Fruit fly (Drosophila melanogaster) whole organism, embryonic: Measurements from ENCODE around the gene Neurl4.

Source experiments
- Antp ChIP-seq: fragments of 200-800 bp; sonication (Bioruptor generic); optimal IDR thresholded peaks from 3 replicates; lab custom pipeline; 2016; ENCODE audit warnings: missing biosample characterization, missing genetic modification characterization
- BEAF-32 ChIP-seq: fragments of 200-800 bp; sonication (Bioruptor generic); optimal IDR thresholded peaks from 3 replicates; lab custom pipeline; 2017; ENCODE audit warnings: missing biosample characterization, missing genetic modification characterization, mild to moderate bottlenecking, moderate library complexity, missing genetic modification reagents
- Bteb2 ChIP-seq: fragments of 200-800 bp; sonication (Bioruptor generic); optimal IDR thresholded peaks from 2 replicates; lab custom pipeline; 2016; ENCODE audit warnings: missing biosample characterization, missing genetic modification characterization
- CG10366 ChIP-seq: fragments of 200-800 bp; sonication (Bioruptor generic); IDR thresholded peaks from 2 replicates; pipeline ENCODE4 v1.3.6; 2022; ENCODE audit warnings: missing biosample characterization, missing genetic modification characterization
- CG10979 ChIP-seq: fragments of 200-800 bp; sonication (Bioruptor generic); optimal IDR thresholded peaks from 2 replicates; lab custom pipeline; 2018; ENCODE audit warnings: missing biosample characterization, mild to moderate bottlenecking, missing genetic modification characterization, moderate library complexity
- CG1602 ChIP-seq: fragments of 200-800 bp; sonication (Bioruptor generic); optimal IDR thresholded peaks from 3 replicates; lab custom pipeline; 2016; ENCODE audit warnings: missing biosample characterization, missing genetic modification characterization
- CG16779 ChIP-seq: fragments of 200-800 bp; sonication (Bioruptor generic); IDR thresholded peaks from 2 replicates; pipeline ENCODE4 v1.3.6; 2022; ENCODE audit warnings: missing biosample characterization, missing genetic modification characterization
- CG17328 ChIP-seq: fragments of 200-800 bp; sonication (Bioruptor generic); IDR thresholded peaks from 2 replicates; pipeline ENCODE4 v1.3.6; 2022; ENCODE audit warnings: missing biosample characterization, missing genetic modification characterization
- CG1832 ChIP-seq: fragments of 200-800 bp; sonication (Bioruptor generic); optimal IDR thresholded peaks from 2 replicates; lab custom pipeline; 2017; ENCODE audit warnings: missing biosample characterization, mild to moderate bottlenecking, missing genetic modification characterization, inconsistent platforms
- CG2129 ChIP-seq: fragments of 200-800 bp; sonication (Bioruptor generic); IDR thresholded peaks from 2 replicates; pipeline ENCODE4 v1.3.6; 2022; ENCODE audit warnings: missing biosample characterization, missing genetic modification characterization; ENCODE audit not compliant: partially characterized antibody
- CG3726 ChIP-seq: fragments of 200-800 bp; sonication (Bioruptor generic); IDR thresholded peaks from 3 replicates; pipeline ENCODE4, ENCODE4 v1.3.6; 2022; ENCODE audit warnings: missing biosample characterization, missing genetic modification characterization
- CG4328 ChIP-seq: fragments of 200-800 bp; sonication (Bioruptor generic); optimal IDR thresholded peaks from 3 replicates; lab custom pipeline; 2017; ENCODE audit warnings: missing biosample characterization, missing genetic modification reagents, missing genetic modification characterization
- CG4404 ChIP-seq: fragments of 200-800 bp; sonication (Bioruptor generic); IDR thresholded peaks from 2 replicates; pipeline ENCODE4 v1.3.6; 2022; ENCODE audit warnings: missing biosample characterization, missing genetic modification characterization
- CG4820 ChIP-seq: fragments of 200-800 bp; sonication (Bioruptor generic); optimal IDR thresholded peaks from 3 replicates; lab custom pipeline; 2016; ENCODE audit warnings: missing biosample characterization, missing genetic modification characterization
- CG6813 ChIP-seq: fragments of 200-800 bp; sonication (Bioruptor generic); optimal IDR thresholded peaks from 2 replicates; lab custom pipeline; 2017; ENCODE audit warnings: missing biosample characterization, missing genetic modification characterization, mild to moderate bottlenecking, moderate library complexity, missing genetic modification reagents
- CG9609 ChIP-seq: fragments of 200-800 bp; sonication (Bioruptor generic); optimal IDR thresholded peaks from 3 replicates; lab custom pipeline; 2016; ENCODE audit warnings: missing biosample characterization, missing genetic modification characterization
- CHES-1-like ChIP-seq: fragments of 200-800 bp; sonication (Bioruptor generic); optimal IDR thresholded peaks from 2 replicates; lab custom pipeline; 2016; ENCODE audit warnings: missing biosample characterization, missing genetic modification characterization
- Camta ChIP-seq: fragments of 200-800 bp; sonication (Bioruptor generic); optimal IDR thresholded peaks from 2 replicates; lab custom pipeline; 2016; ENCODE audit warnings: missing biosample characterization, missing genetic modification characterization
- Dek ChIP-seq: fragments of 200-800 bp; sonication (Bioruptor generic); optimal IDR thresholded peaks from 3 replicates; lab custom pipeline; 2019; ENCODE audit warnings: missing biosample characterization, mild to moderate bottlenecking, missing genetic modification characterization, moderate library complexity
- ERR ChIP-seq: fragments of 200-800 bp; sonication (Bioruptor generic); optimal IDR thresholded peaks from 2 replicates; lab custom pipeline; 2016; ENCODE audit warnings: missing biosample characterization, missing genetic modification characterization
- Ets97D ChIP-seq: fragments of 200-800 bp; sonication (Bioruptor generic); optimal IDR thresholded peaks from 3 replicates; lab custom pipeline; 2016; ENCODE audit warnings: missing biosample characterization, missing genetic modification characterization
- H15 ChIP-seq: fragments of 200-800 bp; sonication (Bioruptor generic); IDR thresholded peaks from 3 replicates; pipeline ENCODE4 v1.3.6; 2022; ENCODE audit warnings: missing biosample characterization, missing genetic modification characterization
- H2.0 ChIP-seq: fragments of 200-800 bp; sonication (Bioruptor generic); IDR thresholded peaks from 2 replicates; pipeline ENCODE4 v1.3.6; 2022; ENCODE audit warnings: missing biosample characterization, missing genetic modification characterization
- Hand ChIP-seq: fragments of 200-800 bp; sonication (Bioruptor generic); optimal IDR thresholded peaks from 2 replicates; lab custom pipeline; 2017; ENCODE audit warnings: mild to moderate bottlenecking, missing biosample characterization, missing genetic modification reagents, missing genetic modification characterization
- Mad ChIP-seq: fragments of 200-800 bp; sonication (Bioruptor generic); optimal IDR thresholded peaks from 2 replicates; lab custom pipeline; 2016; ENCODE audit warnings: missing biosample characterization, missing genetic modification characterization
- Med ChIP-seq: fragments of 200-800 bp; sonication (Bioruptor generic); peaks from one replicate; lab custom pipeline; 2016; ENCODE audit warnings: missing biosample characterization, missing genetic modification characterization, mild to moderate bottlenecking, inconsistent platforms, moderate library complexity
- Sin3A ChIP-seq: fragments of >200 bp; optimal IDR thresholded peaks from 2 replicates; lab custom pipeline; 2018
- Sox102F ChIP-seq: fragments of 200-800 bp; sonication (Bioruptor generic); optimal IDR thresholded peaks from 2 replicates; lab custom pipeline; 2018; ENCODE audit warnings: missing biosample characterization, mild to moderate bottlenecking, missing genetic modification characterization, moderate library complexity
- Sry-β ChIP-seq: fragments of 200-800 bp; sonication (Bioruptor generic); optimal IDR thresholded peaks from 2 replicates; lab custom pipeline; 2018; ENCODE audit warnings: missing biosample characterization, mild to moderate bottlenecking, missing genetic modification characterization, moderate library complexity
- Vsx1 ChIP-seq: fragments of 200-800 bp; sonication (Bioruptor generic); optimal IDR thresholded peaks from 2 replicates; lab custom pipeline; 2017; ENCODE audit warnings: missing biosample characterization, mild to moderate bottlenecking, missing genetic modification characterization, missing genetic modification reagents
- YL-1 ChIP-seq: fragments of 200-800 bp; sonication (Bioruptor generic); optimal IDR thresholded peaks from 3 replicates; lab custom pipeline; 2017; ENCODE audit warnings: missing biosample characterization, mild to moderate bottlenecking, missing genetic modification characterization
- ase ChIP-seq: fragments of 200-800 bp; sonication (Bioruptor generic); IDR thresholded peaks from 3 replicates; pipeline ENCODE4 v1.3.6; 2022; ENCODE audit warnings: missing biosample characterization, missing genetic modification characterization
- bcd ChIP-seq: fragments of 200-800 bp; sonication (Bioruptor generic); optimal IDR thresholded peaks from 2 replicates; lab custom pipeline; 2017; ENCODE audit warnings: missing biosample characterization, mild to moderate bottlenecking, missing genetic modification characterization
- cas ChIP-seq: fragments of 200-800 bp; sonication (Bioruptor generic); IDR thresholded peaks from 2 replicates; pipeline ENCODE4 v1.3.6; 2022; ENCODE audit warnings: missing biosample characterization, missing genetic modification characterization
- dmrt11E ChIP-seq: fragments of 200-800 bp; sonication (Bioruptor generic); optimal IDR thresholded peaks from 3 replicates; lab custom pipeline; 2018; ENCODE audit warnings: missing biosample characterization, mild to moderate bottlenecking, missing genetic modification characterization, moderate library complexity
- h ChIP-seq: fragments of >200 bp; optimal IDR thresholded peaks from 2 replicates; lab custom pipeline; 2017
- hb ChIP-seq: fragments of 200-800 bp; sonication (Bioruptor generic); IDR thresholded peaks from 3 replicates; pipeline ENCODE4 v1.3.6; 2022; ENCODE audit warnings: missing biosample characterization, missing genetic modification characterization; ENCODE audit not compliant: partially characterized antibody
- hkb ChIP-seq, 2 experiments: fragments of 200-800 bp in 1 of 2; fragments of >200 bp in 1 of 2; sonication (Bioruptor generic) in 1 of 2; IDR thresholded peaks in 1 of 2; optimal IDR thresholded peaks in 1 of 2; 2 replicates each; pipeline versions ENCODE4 v1.3.6 to Lab custom; 2017 to 2022; ENCODE audit warnings: missing biosample characterization in 1 of 2, missing genetic modification characterization in 1 of 2
- inv ChIP-seq: fragments of 200-800 bp; sonication (Bioruptor generic); IDR thresholded peaks from 2 replicates; pipeline ENCODE4 v1.3.6; 2022; ENCODE audit warnings: missing biosample characterization, missing genetic modification characterization; ENCODE audit not compliant: partially characterized antibody
- klu ChIP-seq: fragments of 200-800 bp; sonication (Bioruptor generic); IDR thresholded peaks from 2 replicates; pipeline ENCODE4 v1.3.6; 2022; ENCODE audit warnings: missing biosample characterization, missing genetic modification characterization
- lola ChIP-seq, 3 experiments: fragments of >200 bp in 2 of 3; fragments of 200-800 bp in 1 of 3; sonication (Bioruptor generic) in 1 of 3; optimal IDR thresholded peaks; 2 replicates each; lab custom pipeline; 2017 to 2019; ENCODE audit warnings: missing biosample characterization in 3 of 3, missing genetic modification characterization in 3 of 3, mild to moderate bottlenecking in 1 of 3, moderate library complexity in 1 of 3
- maf-S ChIP-seq: fragments of 200-800 bp; sonication (Bioruptor generic); optimal IDR thresholded peaks from 2 replicates; lab custom pipeline; 2016; ENCODE audit warnings: missing biosample characterization, missing genetic modification characterization
- onecut ChIP-seq: fragments of 200-800 bp; sonication (Bioruptor generic); IDR thresholded peaks from 2 replicates; pipeline ENCODE4 v1.3.6; 2022; ENCODE audit warnings: missing biosample characterization, missing genetic modification characterization
- p53 ChIP-seq: fragments of 200-800 bp; sonication (Bioruptor generic); optimal IDR thresholded peaks from 2 replicates; lab custom pipeline; 2016; ENCODE audit warnings: missing biosample characterization, missing genetic modification characterization
- scrt ChIP-seq: fragments of 200-800 bp; sonication (Bioruptor generic); optimal IDR thresholded peaks from 2 replicates; lab custom pipeline; 2018; ENCODE audit warnings: missing biosample characterization, mild to moderate bottlenecking, missing genetic modification characterization, moderate library complexity
- seq ChIP-seq: fragments of 200-800 bp; sonication (Bioruptor generic); IDR thresholded peaks from 2 replicates; pipeline ENCODE4 v1.3.6; 2022; ENCODE audit warnings: missing biosample characterization, missing genetic modification characterization
- tin ChIP-seq: fragments of 200-800 bp; sonication (Bioruptor generic); optimal IDR thresholded peaks from 3 replicates; lab custom pipeline; 2016; ENCODE audit warnings: missing biosample characterization, missing genetic modification characterization
- tll ChIP-seq, 2 experiments: fragments of 200-800 bp in 1 of 2; fragments of >200 bp in 1 of 2; sonication (Bioruptor generic) in 1 of 2; optimal IDR thresholded peaks; 2 replicates each; lab custom pipeline; 2017 to 2019; ENCODE audit warnings: missing biosample characterization in 2 of 2, missing genetic modification characterization in 2 of 2, mild to moderate bottlenecking in 1 of 2, moderate library complexity in 1 of 2
- zfh2 ChIP-seq: fragments of 200-800 bp; sonication (Bioruptor generic); optimal IDR thresholded peaks from 2 replicates; lab custom pipeline; 2016; ENCODE audit warnings: missing biosample characterization, missing genetic modification characterization

The Neurl4 gene

DNA sequence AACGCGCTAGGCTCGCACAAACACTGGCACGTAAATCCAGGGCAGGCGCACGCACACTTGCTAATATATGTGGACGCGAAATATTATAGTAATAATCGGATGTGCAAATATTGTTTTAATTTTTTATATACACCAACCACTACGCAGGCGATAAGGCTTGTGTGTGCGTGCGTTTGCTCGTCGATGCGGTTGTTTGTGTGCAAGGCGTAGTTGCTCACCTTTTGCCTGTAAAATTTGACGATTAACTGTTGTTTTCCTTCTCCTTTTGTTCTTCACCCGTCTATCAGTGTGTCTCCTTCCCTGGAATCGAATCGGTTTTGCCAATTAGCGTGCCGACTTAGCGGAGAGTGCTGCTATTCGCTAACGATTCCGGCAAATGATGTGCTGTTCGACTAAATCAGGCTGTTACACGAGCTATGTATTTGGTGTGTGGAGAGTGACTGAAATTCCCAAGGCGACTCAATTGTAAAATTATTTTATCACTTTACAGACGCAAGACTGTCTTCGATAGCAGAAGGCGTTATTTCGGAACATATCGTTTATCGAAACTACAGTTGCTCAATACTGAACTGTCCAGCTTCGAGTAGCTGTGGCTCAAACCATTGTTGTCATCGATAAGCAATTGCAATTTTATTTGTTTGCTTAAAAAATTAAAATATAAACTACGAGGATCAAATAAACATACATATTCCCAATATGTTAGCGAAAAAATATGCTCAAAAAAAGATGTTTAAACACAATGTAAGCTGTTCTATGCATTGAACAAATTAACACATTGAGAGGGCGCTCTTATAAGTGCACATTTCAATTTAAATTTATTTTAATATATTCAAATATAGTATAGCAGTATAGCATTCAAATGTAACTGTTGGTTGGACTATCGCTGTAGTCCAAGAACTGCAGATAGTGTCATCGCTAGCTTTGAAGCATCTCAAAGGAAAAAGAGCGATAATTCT, 18.2 kb downstream of the Neurl4 start, which contains the start of the genes CG6650 and endos (continued):
- no peak for TF ChIP-seq Camta (GFP tag; lab: Kevin White, UChicago)
- no peak for TF ChIP-seq seq (GFP tag; lab: Robert Waterston, UW)
- no peak for TF ChIP-seq CG1832 (GFP tag; lab: Kevin White, UChicago)
- no peak for TF ChIP-seq bcd (GFP tag; lab: Kevin White, UChicago)
- TF ChIP-seq H2.0 (GFP tag; lab: Robert Waterston, UW), result no peak
- peak; percentile 57 for TF ChIP-seq Sin3A (lab: Kevin White, UChicago)
- TF ChIP-seq p53 (GFP tag; lab: Kevin White, UChicago), result no peak
- peak in 1 of 3 experiments; percentile 54 for TF ChIP-seq lola (GFP tag; optimal IDR thresholded peaks at IDR 0.05; lab: Kevin White, UChicago)
- TF ChIP-seq hb (GFP tag; lab: Robert Waterston, UW), result peak; percentile 65
- TF ChIP-seq CG1602 (GFP tag; lab: Kevin White, UChicago), result no peak
- no peak for TF ChIP-seq klu (GFP tag; lab: Robert Waterston, UW)
- peak; percentile 83 for TF ChIP-seq BEAF-32 (GFP tag; lab: Kevin White, UChicago)
- TF ChIP-seq CG16779 (GFP tag; lab: Robert Waterston, UW), result no peak
- TF ChIP-seq cas (GFP tag; lab: Robert Waterston, UW), result no peak
- TF ChIP-seq ERR, result no peak
- peak; percentile 50 for TF ChIP-seq Hand (GFP tag; lab: Kevin White, UChicago)
- peak; percentile 68 for TF ChIP-seq inv (GFP tag; lab: Robert Waterston, UW)
- no peak for TF ChIP-seq Antp (GFP tag; lab: Kevin White, UChicago)
- TF ChIP-seq CG4328, result peak; percentile 66
- TF ChIP-seq Ets97D (GFP tag; lab: Kevin White, UChicago), result peak; percentile 37
- no peak for TF ChIP-seq h
- no peak for TF ChIP-seq CG4404 (GFP tag; lab: Robert Waterston, UW)
- no peak for TF ChIP-seq hkb (optimal IDR thresholded peaks at IDR 0.05; lab: Kevin White, UChicago)
- TF ChIP-seq hkb (GFP tag; IDR thresholded peaks at IDR 0.05; lab: Robert Waterston, UW), result no peak; the same call in 1 of the 2 replicates
- no peak for TF ChIP-seq CHES-1-like (GFP tag; lab: Kevin White, UChicago)
- TF ChIP-seq Bteb2 (GFP tag; lab: Kevin White, UChicago), result no peak
- TF ChIP-seq H15 (GFP tag; lab: Robert Waterston, UW), result no peak
- TF ChIP-seq CG10979, result no peak
- TF ChIP-seq CG9609 (GFP tag; lab: Kevin White, UChicago), result no peak
- no peak for TF ChIP-seq Vsx1 (GFP tag; lab: Kevin White, UChicago)
- no peak for TF ChIP-seq scrt (GFP tag; lab: Kevin White, UChicago)
- peak; percentile 49 for TF ChIP-seq Dek (tag; lab: Kevin White, UChicago)
- no peak for TF ChIP-seq CG17328 (GFP tag; lab: Robert Waterston, UW)
- TF ChIP-seq Mad (GFP tag; lab: Kevin White, UChicago), result no peak
- no peak for TF ChIP-seq ase (GFP tag; lab: Robert Waterston, UW)
- peak; percentile 45 for TF ChIP-seq Med (GFP tag; lab: Kevin White, UChicago)
- no peak for TF ChIP-seq maf-S
- no peak for TF ChIP-seq zfh2
- peak; percentile 13 for TF ChIP-seq YL-1
- no peak; the same call in 1 of the 2 replicates for TF ChIP-seq CG10366 (GFP tag; lab: Robert Waterston, UW)
- TF ChIP-seq CG2129 (GFP tag; lab: Robert Waterston, UW), result peak; percentile 42
- no peak for TF ChIP-seq CG6813 (GFP tag; lab: Kevin White, UChicago)
- peak; percentile 37 for TF ChIP-seq tin (GFP tag; lab: Kevin White, UChicago)
- peak; percentile 2 for TF ChIP-seq CG4820 (GFP tag; lab: Kevin White, UChicago)
- peak; percentile 3 for TF ChIP-seq Sry-β
- no peak for TF ChIP-seq CG3726 (GFP tag; lab: Robert Waterston, UW)
- TF ChIP-seq tll (GFP tag; optimal IDR thresholded peaks at IDR 0.05; lab: Kevin White, UChicago), result no peak
- no peak for TF ChIP-seq onecut (GFP tag; lab: Robert Waterston, UW)
- TF ChIP-seq dmrt11E, result peak; percentile 24
- TF ChIP-seq Sox102F, result no peak
